Worm (Caenorhabditis elegans): ENCODE measurements around the gene ccnk-1.
A peak's percentile ranks its signal among the peaks of the same experiment; 100 is the strongest.

Gene ccnk-1

DNA sequence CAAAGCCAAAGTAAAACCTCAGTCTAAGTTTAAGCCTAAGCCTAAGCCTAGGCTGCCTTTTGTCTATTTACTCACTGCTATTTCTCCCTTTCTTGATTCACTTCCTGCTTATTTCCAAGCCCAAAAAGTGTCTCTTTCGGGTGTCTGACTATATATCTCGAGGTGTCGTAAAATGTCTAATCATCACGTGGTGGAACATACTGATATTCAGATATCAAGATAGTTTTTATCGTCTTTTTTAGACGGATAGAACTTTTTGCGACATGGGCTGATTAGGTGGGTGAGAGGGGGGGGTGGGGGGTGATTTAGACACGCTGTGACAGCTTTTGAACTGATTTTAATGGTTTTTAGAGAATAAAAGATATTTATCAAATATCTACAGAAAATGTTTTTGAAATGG lies 44.6 kb downstream of the ccnk-1 start (continued):
- TF ChIP-seq nhr-77 (tag; optimal IDR thresholded peaks at IDR 0.05) (no peak), unc-86 (tag; optimal IDR thresholded peaks at IDR 0.05) (no peak), nhr-20 (tag; optimal IDR thresholded peaks at IDR 0.05) (peak; percentile 10), aly-2 (tag; optimal IDR thresholded peaks at IDR 0.05) (no peak), elt-3 (tag; optimal IDR thresholded peaks at IDR 0.05) (peak in 3 of 6 experiments; percentile 10 to 73 (median 64)), blmp-1 (tag; optimal IDR thresholded peaks at IDR 0.05) (peak; percentile 33), fkh-10 (GFP tag; optimal IDR thresholded peaks at IDR 0.05) (no peak), nhr-85 (tag) (peak; percentile 78), zag-1 (tag; optimal IDR thresholded peaks at IDR 0.05) (no peak), C04F5.9 (tag; optimal IDR thresholded peaks at IDR 0.05) (no peak), ces-1 (GFP tag; optimal IDR thresholded peaks at IDR 0.05) (no peak), ceh-63 (GFP tag; optimal IDR thresholded peaks at IDR 0.05) (no peak), hpl-2 (GFP tag; optimal IDR thresholded peaks at IDR 0.05) (no peak), nhr-19 (GFP tag; conservative IDR thresholded peaks at IDR 0.05) (peak; percentile 31), mef-2 (tag; optimal IDR thresholded peaks at IDR 0.05) (no peak), sup-37 (GFP tag; optimal IDR thresholded peaks at IDR 0.05) (no peak), vab-15 (tag; optimal IDR thresholded peaks at IDR 0.05) (no peak), nhr-76 (tag; optimal IDR thresholded peaks at IDR 0.05) (no peak), fos-1 (tag; optimal IDR thresholded peaks at IDR 0.05) (no peak), sptf-1 (tag; optimal IDR thresholded peaks at IDR 0.05) (no peak), nhr-12 (tag; optimal IDR thresholded peaks at IDR 0.05) (no peak), nhr-47 (tag; optimal IDR thresholded peaks at IDR 0.05) (no peak)

DNA sequence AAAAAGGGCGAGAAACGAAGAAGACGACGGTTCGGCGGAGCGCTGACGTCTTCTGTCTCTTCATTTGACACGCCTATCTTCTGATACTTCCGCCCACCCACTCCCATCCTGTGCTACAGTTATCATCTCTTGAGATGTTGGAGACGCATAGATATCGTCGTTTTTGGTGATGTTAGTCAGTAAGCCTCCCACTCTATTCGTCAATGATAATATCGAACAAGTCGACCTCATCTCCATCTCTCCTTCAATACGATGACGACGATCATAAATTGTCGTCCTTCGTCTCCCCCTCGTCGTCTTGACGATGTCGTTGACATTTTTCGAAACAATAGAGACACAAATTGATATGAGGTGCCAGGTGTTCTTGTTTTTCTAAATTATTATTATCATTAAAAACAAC lies 45.8 kb downstream of the ccnk-1 start, which contains the start of gene slc-25A29:
Gene slc-25A29 (minus strand): TSS at position 45 of the 400 bp plus-strand sequence.
- TF ChIP-seq aha-1 (tag; optimal IDR thresholded peaks at IDR 0.05) (no peak), ces-1 (GFP tag; optimal IDR thresholded peaks at IDR 0.05) (no peak), efl-1 (optimal IDR thresholded peaks at IDR 0.05) (no peak), efl-1 (GFP tag; optimal IDR thresholded peaks at IDR 0.05 in 1 of 2) (peak in 1 of 2 experiments; percentile 79), nhr-20 (tag; optimal IDR thresholded peaks at IDR 0.05) (peak; percentile 6), unc-62 (GFP tag; optimal IDR thresholded peaks at IDR 0.05) (no peak), lin-14 (GFP tag; optimal IDR thresholded peaks at IDR 0.05) (peak; percentile 15), aly-2 (tag; optimal IDR thresholded peaks at IDR 0.05) (no peak), mdl-1 (tag; optimal IDR thresholded peaks at IDR 0.05) (no peak), vab-15 (tag; optimal IDR thresholded peaks at IDR 0.05) (no peak), nhr-71 (tag; optimal IDR thresholded peaks at IDR 0.05) (peak; percentile 9), nhr-85 (tag) (peak; percentile 28), unc-130 (tag; optimal IDR thresholded peaks at IDR 0.05) (no peak), xbp-1 (tag; optimal IDR thresholded peaks at IDR 0.05) (no peak), lin-13 (GFP tag; optimal IDR thresholded peaks at IDR 0.05) (no peak), snpc-4 (tag; optimal IDR thresholded peaks at IDR 0.05) (no peak), elt-2 (tag; optimal IDR thresholded peaks at IDR 0.05) (no peak), hlh-4 (tag; optimal IDR thresholded peaks at IDR 0.05) (no peak), elt-3 (tag; optimal IDR thresholded peaks at IDR 0.05) (peak in 2 of 6 experiments; percentile 2 to 41), C04F5.9 (tag; optimal IDR thresholded peaks at IDR 0.05) (no peak), rnt-1 (tag; optimal IDR thresholded peaks at IDR 0.05) (no peak), ztf-11 (tag; optimal IDR thresholded peaks at IDR 0.05) (no peak), nhr-90 (tag; optimal IDR thresholded peaks at IDR 0.05; ENCODE audit: poor library complexity) (no peak), grh-1 (GFP tag; IDR thresholded peaks at IDR 0.05) (no peak), alr-1 (tag; optimal IDR thresholded peaks at IDR 0.05; ENCODE audit: borderline replicate concordance) (no peak), blmp-1 (tag; optimal IDR thresholded peaks at IDR 0.05) (peak; percentile 57), fos-1 (tag; optimal IDR thresholded peaks at IDR 0.05) (no peak)

DNA sequence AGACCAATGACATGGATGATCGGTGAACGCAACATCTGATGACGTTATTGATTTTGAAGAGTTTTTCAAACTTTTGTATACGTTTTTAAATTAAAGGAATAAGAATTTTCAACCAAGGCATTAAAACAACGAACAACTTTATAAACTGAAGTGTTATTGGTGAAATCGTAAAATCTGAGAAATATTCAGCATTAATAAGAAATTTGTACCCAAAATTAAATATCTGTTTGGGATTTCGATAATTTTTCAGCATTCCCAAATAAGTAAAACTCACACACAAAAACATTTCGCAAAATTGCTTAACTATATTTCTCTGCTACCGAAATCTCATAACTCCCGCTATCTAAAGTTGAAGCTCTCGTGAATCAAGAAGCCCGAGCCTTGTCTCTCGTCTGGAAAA lies 47.2 kb downstream of the ccnk-1 start:
- no peak for TF ChIP-seq nhr-11 (tag; optimal IDR thresholded peaks at IDR 0.05)
- TF ChIP-seq elt-2 (tag; optimal IDR thresholded peaks at IDR 0.05): no peak
- TF ChIP-seq swsn-7 (tag; optimal IDR thresholded peaks at IDR 0.05): no peak
- TF ChIP-seq efl-1 (optimal IDR thresholded peaks at IDR 0.05): no peak
- peak in 1 of 2 experiments; percentile 17 for TF ChIP-seq efl-1 (GFP tag; optimal IDR thresholded peaks at IDR 0.05 in 1 of 2)
- no peak for TF ChIP-seq sox-4 (tag; optimal IDR thresholded peaks at IDR 0.05)

Data from whole organism, L1 larva.